Worm (Caenorhabditis elegans): ENCODE results near the gene R13D11.4.
"Not testable (repeated sequence)": the region's sequence is repeated elsewhere in the genome, so short reads cannot be mapped to it uniquely, and the experiment has no call there.

Gene R13D11.4

ce11 chrV:833368-833767 lies 22.8 kb downstream of the R13D11.4 start, which contains the start of gene F41H8.1:
Gene F41H8.1 (plus strand): TSS chrV:833668.
- TF ChIP-seq nhr-11 (tag; optimal IDR thresholded peaks at IDR 0.05) (no peak), skn-1 (tag; optimal IDR thresholded peaks at IDR 0.05) (no peak), nhr-23 (tag; optimal IDR thresholded peaks at IDR 0.05) (no peak), ztf-4 (tag; optimal IDR thresholded peaks at IDR 0.05) (no peak), snpc-4 (tag; optimal IDR thresholded peaks at IDR 0.05) (no peak), lsy-12 (tag; optimal IDR thresholded peaks at IDR 0.05) (no peak), fkh-2 (tag; optimal IDR thresholded peaks at IDR 0.05) (no peak), elt-2 (tag; optimal IDR thresholded peaks at IDR 0.05) (no peak)

- not testable (repeated sequence) for TF ChIP-seq unc-62 (GFP tag; optimal IDR thresholded peaks at IDR 0.05); daf-12 (tag; optimal IDR thresholded peaks at IDR 0.05); aly-2 (tag; optimal IDR thresholded peaks at IDR 0.05)
Measured at ce11 chrV:838984-839471, 28.4 kb downstream of the R13D11.4 start, which contains the start of the genes K09C6.7 and K09C6.10. Gene K09C6.7 (minus strand): TSS chrV:839084. Gene K09C6.10 (plus strand): TSS chrV:839421.

ce11 chrV:842611-843010 lies 32.0 kb downstream of the R13D11.4 start:
- TF ChIP-seq snpc-4 (tag; optimal IDR thresholded peaks at IDR 0.05) (no peak), nhr-25 (tag; optimal IDR thresholded peaks at IDR 0.05) (no peak), mdl-1 (tag; optimal IDR thresholded peaks at IDR 0.05) (no peak), nhr-237 (tag; optimal IDR thresholded peaks at IDR 0.05) (no peak), nfya-1 (tag; optimal IDR thresholded peaks at IDR 0.05; ENCODE audit: insufficient read depth) (no peak), elt-3 (tag; optimal IDR thresholded peaks at IDR 0.05) (no peak), lin-15B (tag; optimal IDR thresholded peaks at IDR 0.05) (no peak), eor-1 (tag; optimal IDR thresholded peaks at IDR 0.05) (no peak), nhr-76 (tag; optimal IDR thresholded peaks at IDR 0.05) (no peak), ZK546.5 (tag; optimal IDR thresholded peaks at IDR 0.05) (no peak), mml-1 (tag; optimal IDR thresholded peaks at IDR 0.05) (no peak), ceh-9 (tag; optimal IDR thresholded peaks at IDR 0.05) (no peak), nhr-23 (tag; optimal IDR thresholded peaks at IDR 0.05) (no peak), fkh-10 (GFP tag; optimal IDR thresholded peaks at IDR 0.05) (no peak), ceh-82 (tag; optimal IDR thresholded peaks at IDR 0.05) (no peak), egl-5 (tag; optimal IDR thresholded peaks at IDR 0.05) (no peak), ztf-11 (tag; optimal IDR thresholded peaks at IDR 0.05) (no peak), nhr-67 (tag; optimal IDR thresholded peaks at IDR 0.05) (no peak), fos-1 (tag; optimal IDR thresholded peaks at IDR 0.05) (no peak)

ce11 chrV:843118-843517 lies 32.5 kb downstream of the R13D11.4 start, which contains the start of gene K09C6.8:
Gene K09C6.8 (minus strand): TSS chrV:843218.
- not testable (repeated sequence) for TF ChIP-seq elt-2, lin-15B, tbx-2 (tag; optimal IDR thresholded peaks at IDR 0.05)

ce11 chrV:847521-847920 lies 36.9 kb downstream of the R13D11.4 start, which contains the start of gene srbc-13:
Gene srbc-13 (plus strand): TSS chrV:847821.
- TF ChIP-seq tbx-2 (tag; optimal IDR thresholded peaks at IDR 0.05) (no peak), ztf-4 (tag; optimal IDR thresholded peaks at IDR 0.05) (no peak), nhr-43 (tag; optimal IDR thresholded peaks at IDR 0.05; ENCODE audit: poor library complexity, severe bottlenecking) (no peak), ZK546.5 (tag; optimal IDR thresholded peaks at IDR 0.05) (no peak), jun-1 (tag; optimal IDR thresholded peaks at IDR 0.05) (no peak), hmg-11 (tag; optimal IDR thresholded peaks at IDR 0.05) (no peak)

ce11 chrV:849042-849441 lies 38.4 kb downstream of the R13D11.4 start:
- no peak for TF ChIP-seq sea-2 (GFP tag; optimal IDR thresholded peaks at IDR 0.05)
- no peak for TF ChIP-seq nhr-28 (tag; optimal IDR thresholded peaks at IDR 0.05)
- TF ChIP-seq tbx-2 (tag; optimal IDR thresholded peaks at IDR 0.05) = no peak
- no peak for TF ChIP-seq fos-1 (tag; optimal IDR thresholded peaks at IDR 0.05)
- TF ChIP-seq elt-3 (tag; optimal IDR thresholded peaks at IDR 0.05) = no peak
- TF ChIP-seq lin-39 (tag; optimal IDR thresholded peaks at IDR 0.05) = no peak
- TF ChIP-seq ama-1 (optimal IDR thresholded peaks at IDR 0.05) = no peak
- TF ChIP-seq pqm-1 (tag; optimal IDR thresholded peaks at IDR 0.05) = no peak
- no peak for TF ChIP-seq nhr-76 (tag; optimal IDR thresholded peaks at IDR 0.05)
- TF ChIP-seq pha-4 (tag; optimal IDR thresholded peaks at IDR 0.05) = no peak
- TF ChIP-seq mdl-1 (tag; optimal IDR thresholded peaks at IDR 0.05) = no peak
- no peak for TF ChIP-seq eor-1 (tag; optimal IDR thresholded peaks at IDR 0.05)
- TF ChIP-seq ceh-16 (tag; optimal IDR thresholded peaks at IDR 0.05) = no peak
- TF ChIP-seq lin-15B (tag; optimal IDR thresholded peaks at IDR 0.05) = no peak

Measured in whole organism, L3 larva.